Worm (Caenorhabditis elegans): ENCODE results near the gene dpyd-1.

dpyd-1 gene

DNA sequence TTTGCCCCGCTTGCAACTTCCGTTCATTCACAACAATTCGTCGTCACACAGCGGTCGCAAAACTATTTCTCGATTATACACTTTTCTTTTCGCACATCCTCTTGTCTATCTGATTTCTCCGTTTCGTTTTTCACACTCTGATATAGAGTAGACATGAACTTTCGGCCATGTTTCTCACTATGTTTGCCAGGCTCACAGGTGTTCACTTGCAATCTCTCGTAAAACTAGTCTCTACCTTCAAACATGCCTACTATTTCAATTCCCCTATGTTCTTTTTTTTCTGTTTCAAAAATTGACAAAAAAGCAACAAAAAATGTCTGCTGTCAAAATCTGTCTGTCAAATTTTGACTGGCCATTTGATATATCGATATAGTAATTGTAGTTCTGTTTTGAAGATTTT lies 10.5 kb upstream of the dpyd-1 start:
- TF ChIP-seq aha-1 (tag) (peak; percentile 93), dpl-1 (GFP tag; optimal IDR thresholded peaks at IDR 0.05) (no peak), tag-97 (GFP tag; IDR thresholded peaks at IDR 0.05) (no peak)

DNA sequence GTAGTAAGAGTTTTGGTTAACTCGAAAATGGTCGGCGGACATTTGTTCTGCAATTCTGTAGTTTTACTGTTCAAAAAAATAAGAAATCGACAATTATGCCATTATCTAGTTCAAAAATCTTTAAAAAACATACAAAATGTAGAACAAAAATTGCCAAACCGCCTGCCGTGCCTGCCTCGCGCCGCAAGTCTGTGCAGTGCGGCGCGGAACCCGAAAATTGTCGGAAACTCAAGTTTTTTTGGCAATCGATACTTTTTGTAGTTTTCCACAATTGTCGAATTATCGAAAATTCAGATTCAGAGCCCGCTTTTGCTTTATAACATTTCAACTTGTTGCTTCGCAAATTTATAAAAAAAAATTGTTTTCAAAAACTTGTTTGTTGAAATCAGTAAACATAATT lies 9.6 kb upstream of the dpyd-1 start:
- TF ChIP-seq ztf-11 (tag; optimal IDR thresholded peaks at IDR 0.05) (no peak), aha-1 (tag) (peak; percentile 81), madf-5 (GFP tag; IDR thresholded peaks at IDR 0.05) (0 out of 4 replicates have a peak, but pooled peaks of 1 of the 2 experiments have one; percentile 10), F37D6.2 (tag; optimal IDR thresholded peaks at IDR 0.05) (no peak), php-3 (GFP tag; IDR thresholded peaks at IDR 0.05) (no peak), nhr-111 (GFP tag; optimal IDR thresholded peaks at IDR 0.05) (no peak)

DNA sequence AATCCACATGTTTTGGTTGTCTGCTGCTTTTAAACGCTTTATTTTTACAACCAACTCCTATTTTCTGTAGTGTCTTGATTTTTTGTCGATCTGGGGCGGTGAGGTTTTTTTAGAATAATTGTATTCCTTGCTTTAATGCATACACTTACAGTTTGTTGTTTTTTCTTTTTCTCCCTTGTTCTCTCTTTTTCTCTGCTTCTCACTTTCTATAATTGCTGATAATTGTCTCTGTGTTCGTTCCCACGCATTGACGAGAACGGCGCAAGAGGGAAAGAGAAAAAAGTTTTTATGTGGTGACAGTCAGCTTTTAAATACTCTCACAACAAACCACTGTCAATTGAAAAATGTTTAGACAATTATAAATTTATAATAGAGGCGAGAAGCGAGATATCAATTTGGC lies 8.9 kb upstream of the dpyd-1 start:
- TF ChIP-seq mxl-3 (GFP tag; optimal IDR thresholded peaks at IDR 0.05) = no peak
- TF ChIP-seq dve-1 (tag; optimal IDR thresholded peaks at IDR 0.05; ENCODE audit: insufficient read depth) = peak; percentile 54
- no peak for TF ChIP-seq lsy-2 (tag; optimal IDR thresholded peaks at IDR 0.05)
- TF ChIP-seq unc-62 (GFP tag; optimal IDR thresholded peaks at IDR 0.05 in 1 of 2) = peak in 1 of 2 experiments; percentile 45
- no peak for TF ChIP-seq unc-62 (tag; optimal IDR thresholded peaks at IDR 0.05)
- TF ChIP-seq nhr-28 (tag; optimal IDR thresholded peaks at IDR 0.05) = peak; percentile 10
- peak; percentile 2 for TF ChIP-seq hlh-11 (tag; optimal IDR thresholded peaks at IDR 0.05)
- peak; percentile 58 for TF ChIP-seq aha-1 (tag)
- no peak for TF ChIP-seq Y105C5A.15 (GFP tag; IDR thresholded peaks at IDR 0.05)
- no peak for TF ChIP-seq pha-4 (GFP tag; IDR thresholded peaks at IDR 0.05)
- no peak for TF ChIP-seq pha-4 (tag; optimal IDR thresholded peaks at IDR 0.05)
- TF ChIP-seq daf-16 (GFP tag; optimal IDR thresholded peaks at IDR 0.05) = no peak
- TF ChIP-seq daf-16 (tag; optimal IDR thresholded peaks at IDR 0.05) = peak; percentile 30

DNA sequence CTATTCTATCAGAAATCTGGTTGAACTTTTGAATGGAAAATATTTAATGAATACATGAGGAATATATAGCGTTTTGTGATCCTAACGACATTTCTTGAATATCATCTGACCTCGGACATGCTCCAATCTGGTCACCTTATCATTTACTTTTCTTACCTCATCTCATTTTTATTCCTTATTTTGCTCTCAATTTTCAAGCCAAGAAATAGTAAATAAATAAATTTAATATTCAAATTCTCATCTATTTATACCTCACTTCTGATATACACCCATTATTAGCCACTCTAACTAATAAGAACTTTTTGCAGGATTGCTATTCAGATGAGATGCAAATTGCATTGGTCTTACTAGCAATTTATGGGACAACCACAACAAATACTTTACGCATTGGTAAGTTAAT lies 6.7 kb upstream of the dpyd-1 start, which contains the start of gene ddr-1:
TSS of gene ddr-1 (plus strand) at position 301 of the 400 bp plus-strand sequence.
- TF ChIP-seq nhr-76 (tag; optimal IDR thresholded peaks at IDR 0.05) = no peak
- TF ChIP-seq spr-3 (GFP tag; optimal IDR thresholded peaks at IDR 0.05) = no peak
- no peak for TF ChIP-seq daf-16 (GFP tag; optimal IDR thresholded peaks at IDR 0.05)
- TF ChIP-seq daf-16 (tag; optimal IDR thresholded peaks at IDR 0.05) = no peak
- no peak for TF ChIP-seq mdl-1 (tag; optimal IDR thresholded peaks at IDR 0.05)
- no peak for TF ChIP-seq Y48G9A.11 (GFP tag; IDR thresholded peaks at IDR 0.05)

DNA sequence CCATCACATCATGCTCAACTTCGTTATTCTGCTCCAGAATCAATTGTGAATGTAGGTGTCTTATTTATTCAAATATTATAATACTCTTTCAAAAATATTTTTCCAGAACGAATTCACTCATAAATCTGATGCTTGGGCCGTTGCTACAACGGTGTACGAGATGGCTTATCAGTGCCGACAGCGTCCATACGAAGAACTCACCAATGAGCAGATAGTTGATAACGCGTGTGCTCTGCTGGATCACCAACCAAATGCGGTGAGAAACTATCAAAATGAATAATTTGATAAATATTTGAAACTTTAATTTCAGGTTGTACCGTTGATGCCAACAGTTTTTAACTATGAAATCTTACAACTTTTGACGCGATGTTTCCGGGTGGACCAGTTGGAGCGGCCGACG lies 2.0 kb upstream of the dpyd-1 start:
- TF ChIP-seq pqm-1 (tag; optimal IDR thresholded peaks at IDR 0.05) = peak; percentile 53
- TF ChIP-seq daf-19 (GFP tag; conservative IDR thresholded peaks at IDR 0.05) = no peak
- TF ChIP-seq daf-12 (tag; optimal IDR thresholded peaks at IDR 0.05) = no peak
- no peak for TF ChIP-seq daf-16 (GFP tag; optimal IDR thresholded peaks at IDR 0.05)
- TF ChIP-seq daf-16 (tag; optimal IDR thresholded peaks at IDR 0.05) = peak; percentile 0
- TF ChIP-seq cey-2 (tag; optimal IDR thresholded peaks at IDR 0.05; ENCODE audit: borderline replicate concordance, insufficient read depth) = no peak
- no peak for TF ChIP-seq zfp-2 (tag; optimal IDR thresholded peaks at IDR 0.05)

DNA sequence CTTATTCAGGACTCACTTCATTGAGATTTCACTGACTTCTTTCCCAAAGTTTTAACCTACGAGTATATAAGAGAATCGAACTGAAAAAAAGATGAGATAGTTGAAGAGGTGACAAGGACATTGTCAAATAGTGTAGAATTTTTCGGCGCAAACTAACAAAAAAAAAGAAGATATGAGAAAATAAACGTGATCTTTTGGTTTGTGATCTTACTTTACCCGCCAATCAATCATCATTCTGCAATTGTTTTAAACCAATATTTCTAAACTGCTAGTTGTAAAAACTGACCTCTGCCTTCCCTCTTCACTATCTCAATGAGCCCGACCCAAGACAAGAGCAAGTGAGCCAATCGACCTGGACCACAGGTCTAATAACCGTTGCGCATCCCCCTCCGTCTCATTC lies 1.5 kb upstream of the dpyd-1 start:
- TF ChIP-seq unc-62 (GFP tag; optimal IDR thresholded peaks at IDR 0.05 in 1 of 2) (peak in 1 of 2 experiments; percentile 53), unc-62 (tag; optimal IDR thresholded peaks at IDR 0.05) (no peak), Y48G9A.11 (GFP tag; IDR thresholded peaks at IDR 0.05) (no peak)

DNA sequence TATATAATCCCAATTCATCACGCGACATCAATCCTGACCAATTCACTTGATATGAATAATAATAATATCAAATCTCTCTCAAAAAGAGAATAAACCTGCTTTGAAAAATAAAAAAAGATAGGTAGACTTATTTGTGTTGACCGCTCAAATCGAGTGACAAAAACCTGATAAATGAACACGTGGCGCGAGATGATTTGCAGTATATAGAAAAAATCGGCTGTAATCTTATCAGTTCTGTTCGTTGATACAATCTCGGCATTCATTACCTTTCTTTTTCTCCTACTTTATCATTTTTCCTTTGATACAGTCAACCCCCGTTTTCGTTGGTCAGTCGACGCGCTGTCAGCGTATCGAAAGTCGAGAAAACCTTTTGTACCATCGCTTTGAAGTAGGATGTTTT lies 362 bp upstream of the dpyd-1 start:
- no peak for TF ChIP-seq T20F7.1 (GFP tag; optimal IDR thresholded peaks at IDR 0.05)
- TF ChIP-seq zfp-2 (tag; optimal IDR thresholded peaks at IDR 0.05) = no peak
- no peak for TF ChIP-seq egl-27 (tag; optimal IDR thresholded peaks at IDR 0.05)
- TF ChIP-seq lin-1 (GFP tag; IDR thresholded peaks at IDR 0.05) = peak; percentile 47; the same call in 1 of the 2 replicates
- no peak for TF ChIP-seq ceh-32 (tag; optimal IDR thresholded peaks at IDR 0.05; ENCODE audit: poor library complexity)
- TF ChIP-seq jun-1 (tag; optimal IDR thresholded peaks at IDR 0.05) = no peak
- peak; percentile 96 for TF ChIP-seq mxl-3 (GFP tag; optimal IDR thresholded peaks at IDR 0.05)
- no peak for TF ChIP-seq nhr-25 (tag; optimal IDR thresholded peaks at IDR 0.05; ENCODE audit: borderline replicate concordance, insufficient read depth)
- no peak for TF ChIP-seq F37D6.2 (tag; optimal IDR thresholded peaks at IDR 0.05)
- TF ChIP-seq mes-2 (tag; optimal IDR thresholded peaks at IDR 0.05; ENCODE audit: poor library complexity, severe bottlenecking) = no peak
- TF ChIP-seq ctbp-1 (GFP tag; IDR thresholded peaks at IDR 0.05) = no peak
- TF ChIP-seq hmg-1.1 (GFP tag; IDR thresholded peaks at IDR 0.05) = no peak
- TF ChIP-seq dve-1 (tag; optimal IDR thresholded peaks at IDR 0.05; ENCODE audit: insufficient read depth) = peak; percentile 82
- no peak for TF ChIP-seq ceh-28 (tag; optimal IDR thresholded peaks at IDR 0.05)
- TF ChIP-seq nhr-28 (tag; optimal IDR thresholded peaks at IDR 0.05) = peak; percentile 85
- TF ChIP-seq zip-2 (tag; optimal IDR thresholded peaks at IDR 0.05) = no peak

All from whole organism, L4 larva.